Worm (Caenorhabditis elegans) whole organism, mixed stage, embryonic: ENCODE measurements around the gene M28.8.

Source experiments
- blmp-1 ChIP-seq: fragments of 150-350 bp; optimal IDR thresholded peaks from 2 replicates; lab custom pipeline; 2014; ENCODE audit warnings: missing biosample characterization, missing genetic modification characterization
- drap-1 ChIP-seq: fragments of 200-800 bp; sonication (Bioruptor generic); optimal IDR thresholded peaks from 3 replicates; lab custom pipeline; 2018; ENCODE audit warnings: mild to moderate bottlenecking, missing genetic modification characterization, missing compliant biosample characterization
- elt-3 ChIP-seq: fragments of 150-350 bp; optimal IDR thresholded peaks from 2 replicates; lab custom pipeline; 2014; ENCODE audit warnings: missing biosample characterization, missing genetic modification characterization
- ham-2 ChIP-seq: fragments of 200-800 bp; sonication (Bioruptor generic); optimal IDR thresholded peaks from 2 replicates; lab custom pipeline; 2018; ENCODE audit warnings: mild to moderate bottlenecking, missing genetic modification characterization, missing compliant biosample characterization
- hlh-1 ChIP-seq: fragments of 150-350 bp; optimal IDR thresholded peaks from 2 replicates; lab custom pipeline; 2014; ENCODE audit warnings: missing biosample characterization, missing genetic modification reagents, missing genetic modification characterization
- lsy-2 ChIP-seq: fragments of 150-350 bp; optimal IDR thresholded peaks from 2 replicates; lab custom pipeline; 2014; ENCODE audit warnings: missing biosample characterization, missing genetic modification characterization
- nhr-237 ChIP-seq: fragments of 150-350 bp; optimal IDR thresholded peaks from 2 replicates; lab custom pipeline; 2014; ENCODE audit warnings: missing biosample characterization, missing genetic modification characterization
- nhr-76 ChIP-seq: sonication (generic microtip); optimal IDR thresholded peaks from 2 replicates; lab custom pipeline; 2017; ENCODE audit warnings: missing biosample characterization, missing genetic modification characterization
- pha-4 ChIP-seq: fragments of 150-350 bp; optimal IDR thresholded peaks from 2 replicates; lab custom pipeline; 2018; ENCODE audit warnings: missing biosample characterization, missing genetic modification reagents, missing genetic modification characterization
- snpc-4 ChIP-seq: fragments of 150-350 bp; optimal IDR thresholded peaks from 2 replicates; lab custom pipeline; 2014; ENCODE audit warnings: missing biosample characterization, missing genetic modification characterization
- unc-39 ChIP-seq: fragments of 150-350 bp; optimal IDR thresholded peaks from 2 replicates; lab custom pipeline; 2014; ENCODE audit warnings: missing biosample characterization, missing genetic modification characterization
- unc-62 ChIP-seq: fragments of 150-350 bp; optimal IDR thresholded peaks from 2 replicates; lab custom pipeline; 2014; ENCODE audit warnings: missing biosample characterization, missing genetic modification reagents, missing genetic modification characterization

ce11 chrII:10598039-10598438, 30.0 kb upstream of the M28.8 start, which contains the start of gene C14A4.8:
- TF ChIP-seq lsy-2 (tag; lab: Kevin White, UChicago) (no peak), hlh-1 (no peak), unc-62 (no peak), blmp-1 (tag; lab: Kevin White, UChicago) (no peak), nhr-237 (no peak), unc-39 (tag; lab: Kevin White, UChicago) (no peak), snpc-4 (no peak), drap-1 (no peak), nhr-76 (no peak), pha-4 (tag; lab: Kevin White, UChicago) (no peak), ham-2 (GFP tag; lab: Kevin White, UChicago) (no peak), elt-3 (no peak)
